Worm (Caenorhabditis elegans) whole organism, L4 larva: Measurements from ENCODE around the gene C43H6.12.
A peak's percentile ranks its signal among the peaks of the same experiment; 100 is the strongest.

Source experiments
- D1046.2 ChIP-seq: fragments of 200-800 bp; sonication (Bioruptor generic); IDR thresholded peaks from 2 replicates; pipeline ENCODE4 v1.3.6; 2022; ENCODE audit warnings: missing genetic modification characterization, missing compliant biosample characterization
- F49E8.2 ChIP-seq: sonication (generic microtip); optimal IDR thresholded peaks from 2 replicates; lab custom pipeline; 2016; ENCODE audit warnings: missing compliant biosample characterization, mild to moderate bottlenecking, missing genetic modification characterization, borderline replicate concordance
- R02D3.7 ChIP-seq: fragments of 150-350 bp; sonication (generic microtip); optimal IDR thresholded peaks from 3 replicates; lab custom pipeline; 2014; ENCODE audit warnings: missing biosample characterization, missing genetic modification characterization
- Y105C5A.15 ChIP-seq: fragments of 200-800 bp; sonication (Bioruptor generic); IDR thresholded peaks from 2 replicates; pipeline ENCODE4 v1.3.6; 2022; ENCODE audit warnings: missing genetic modification characterization, missing compliant biosample characterization
- ZK546.5 ChIP-seq, 2 experiments: sonication (generic microtip); optimal IDR thresholded peaks; 2 replicates each; lab custom pipeline; 2017; ENCODE audit warnings: missing biosample characterization in 2 of 2, missing genetic modification characterization in 2 of 2
- aha-1 ChIP-seq: fragments of 150-350 bp; peaks from one replicate; lab custom pipeline; 2014; ENCODE audit warnings: missing biosample characterization, missing genetic modification characterization
- ama-1 ChIP-seq: fragments of 150-350 bp; optimal IDR thresholded peaks from 2 replicates; lab custom pipeline; 2014; ENCODE audit warnings: inconsistent platforms, mixed read lengths
- attf-4 ChIP-seq: sonication (generic microtip); optimal IDR thresholded peaks from 3 replicates; lab custom pipeline; 2017; ENCODE audit warnings: missing biosample characterization, missing genetic modification characterization
- ceh-32 ChIP-seq: sonication (generic microtip); optimal IDR thresholded peaks from 2 replicates; lab custom pipeline; 2016; ENCODE audit warnings: mild to moderate bottlenecking, missing genetic modification characterization, missing compliant biosample characterization; ENCODE audit not compliant: poor library complexity
- cey-2 ChIP-seq: sonication (generic microtip); optimal IDR thresholded peaks from 3 replicates; lab custom pipeline; 2017; ENCODE audit warnings: missing genetic modification characterization, mild to moderate bottlenecking, missing compliant biosample characterization, antibody characterized with exemption, borderline replicate concordance; ENCODE audit not compliant: insufficient read depth
- daf-12 ChIP-seq: fragments of 150-350 bp; optimal IDR thresholded peaks from 2 replicates; lab custom pipeline; 2014; ENCODE audit warnings: missing biosample characterization, missing genetic modification reagents, missing genetic modification characterization
- daf-16 ChIP-seq, 3 experiments: sonication (generic microtip); optimal IDR thresholded peaks; 2 replicates each; lab custom pipeline; 2016 to 2017; ENCODE audit warnings: missing genetic modification characterization in 3 of 3, missing genetic modification reagents in 3 of 3, mild to moderate bottlenecking in 2 of 3, missing compliant biosample characterization in 2 of 3, missing biosample characterization in 1 of 3, moderate library complexity in 1 of 3
- dmd-6 ChIP-seq: fragments of 200-800 bp; sonication (Bioruptor generic); IDR thresholded peaks from 2 replicates; pipeline ENCODE4 v1.3.6; 2022; ENCODE audit warnings: missing genetic modification reagents, missing genetic modification characterization, missing compliant biosample characterization
- duxl-1 ChIP-seq: sonication (generic microtip); optimal IDR thresholded peaks from 2 replicates; lab custom pipeline; 2016; ENCODE audit warnings: mild to moderate bottlenecking, missing genetic modification characterization, moderate library complexity, missing compliant biosample characterization; ENCODE audit not compliant: poor library complexity
- dve-1 ChIP-seq: sonication (generic microtip); optimal IDR thresholded peaks from 2 replicates; lab custom pipeline; 2017; ENCODE audit warnings: antibody characterized with exemption, mild to moderate bottlenecking, missing genetic modification characterization, missing compliant biosample characterization; ENCODE audit not compliant: insufficient read depth
- egl-43 ChIP-seq: fragments of 200-800 bp; sonication (Bioruptor generic); IDR thresholded peaks from 2 replicates; pipeline ENCODE4 v1.3.6; 2022; ENCODE audit warnings: missing genetic modification reagents, missing genetic modification characterization, missing compliant biosample characterization
- fos-1 ChIP-seq: fragments of 150-350 bp; optimal IDR thresholded peaks from 2 replicates; lab custom pipeline; 2014; ENCODE audit warnings: missing biosample characterization, missing genetic modification characterization
- hlh-11 ChIP-seq: fragments of 200-800 bp; sonication (Bioruptor generic); optimal IDR thresholded peaks from 2 replicates; lab custom pipeline; 2018; ENCODE audit warnings: mild to moderate bottlenecking, missing genetic modification characterization, missing compliant biosample characterization
- hlh-30 ChIP-seq: sonication (generic microtip); optimal IDR thresholded peaks from 2 replicates; lab custom pipeline; 2017; ENCODE audit warnings: antibody characterized with exemption, mild to moderate bottlenecking, missing genetic modification characterization, missing compliant biosample characterization; ENCODE audit not compliant: insufficient read depth
- jun-1 ChIP-seq: fragments of 150-350 bp; optimal IDR thresholded peaks from 2 replicates; lab custom pipeline; 2014; ENCODE audit warnings: missing biosample characterization, missing genetic modification reagents, missing genetic modification characterization
- lim-7 ChIP-seq: fragments of 200-800 bp; sonication (Bioruptor generic); IDR thresholded peaks from 2 replicates; pipeline ENCODE4 v1.3.6; 2022; ENCODE audit warnings: missing genetic modification characterization, missing compliant biosample characterization
- lin-39 ChIP-seq: fragments of 150-350 bp; optimal IDR thresholded peaks from 2 replicates; lab custom pipeline; 2014; ENCODE audit warnings: missing biosample characterization, missing genetic modification reagents, missing genetic modification characterization
- lir-3 ChIP-seq: sonication (generic microtip); optimal IDR thresholded peaks from 2 replicates; lab custom pipeline; 2016; ENCODE audit warnings: mild to moderate bottlenecking, missing genetic modification characterization, missing compliant biosample characterization
- lsy-2 ChIP-seq, 2 experiments: fragments of 150-350 bp in 1 of 2; sonication (generic microtip) in 1 of 2; optimal IDR thresholded peaks; 2 replicates each; lab custom pipeline; 2014 to 2017; ENCODE audit warnings: missing biosample characterization in 2 of 2, missing genetic modification characterization in 2 of 2
- madf-9 ChIP-seq: fragments of 200-800 bp; sonication (Bioruptor generic); conservative IDR thresholded peaks from 2 replicates; pipeline ENCODE4 v1.3.6; 2022; ENCODE audit warnings: missing genetic modification reagents, missing genetic modification characterization, missing compliant biosample characterization
- mxl-3 ChIP-seq: fragments of 200-800 bp; sonication (Bioruptor generic); optimal IDR thresholded peaks from 2 replicates; lab custom pipeline; 2018; ENCODE audit warnings: mild to moderate bottlenecking, missing genetic modification characterization, missing compliant biosample characterization
- nhr-10 ChIP-seq: fragments of 150-350 bp; optimal IDR thresholded peaks from 2 replicates; lab custom pipeline; 2014; ENCODE audit warnings: missing biosample characterization, missing genetic modification characterization
- nhr-25 ChIP-seq: sonication (generic microtip); optimal IDR thresholded peaks from 2 replicates; lab custom pipeline; 2017; ENCODE audit warnings: missing genetic modification characterization, mild to moderate bottlenecking, missing compliant biosample characterization, antibody characterized with exemption, moderate library complexity, borderline replicate concordance; ENCODE audit not compliant: insufficient read depth
- nhr-28 ChIP-seq: fragments of 150-350 bp; optimal IDR thresholded peaks from 2 replicates; lab custom pipeline; 2014; ENCODE audit warnings: missing biosample characterization, missing genetic modification characterization
- nhr-42 ChIP-seq: fragments of 200-800 bp; sonication (Bioruptor generic); IDR thresholded peaks from 2 replicates; pipeline ENCODE4 v1.3.6; 2022; ENCODE audit warnings: missing genetic modification characterization, missing compliant biosample characterization
- nhr-48 ChIP-seq: sonication (generic microtip); optimal IDR thresholded peaks from 2 replicates; lab custom pipeline; 2016; ENCODE audit warnings: mild to moderate bottlenecking, missing genetic modification characterization, missing compliant biosample characterization
- pha-4 ChIP-seq, 2 experiments: fragments of 150-350 bp in 1 of 2; fragments of 200-800 bp in 1 of 2; sonication (Bioruptor generic) in 1 of 2; IDR thresholded peaks in 1 of 2; optimal IDR thresholded peaks in 1 of 2; 2 replicates each; pipeline versions ENCODE4 v1.3.6 to Lab custom; 2014 to 2022; ENCODE audit warnings: missing genetic modification characterization in 2 of 2, missing genetic modification reagents in 2 of 2, missing biosample characterization in 1 of 2, missing compliant biosample characterization in 1 of 2
- php-3 ChIP-seq: fragments of 200-800 bp; sonication (Bioruptor generic); IDR thresholded peaks from 2 replicates; pipeline ENCODE4 v1.3.6; 2022; ENCODE audit warnings: missing genetic modification reagents, missing genetic modification characterization, missing compliant biosample characterization
- snpc-4 ChIP-seq: fragments of 150-350 bp; optimal IDR thresholded peaks from 2 replicates; lab custom pipeline; 2014; ENCODE audit warnings: missing biosample characterization, missing genetic modification characterization
- tra-1 ChIP-seq: fragments of 200-800 bp; sonication (Bioruptor generic); IDR thresholded peaks from 2 replicates; pipeline ENCODE4 v1.3.6; 2022; ENCODE audit warnings: missing genetic modification reagents, missing genetic modification characterization, missing compliant biosample characterization
- unc-39 ChIP-seq: sonication (generic microtip); optimal IDR thresholded peaks from 2 replicates; lab custom pipeline; 2017; ENCODE audit warnings: missing biosample characterization, missing genetic modification characterization
- unc-62 ChIP-seq, 3 experiments: fragments of 150-350 bp in 1 of 3; sonication (generic microtip); optimal IDR thresholded peaks in 2 of 3; peaks in 1 of 3; 1 replicate in 1 of 3; 2 replicates in 2 of 3; lab custom pipeline; 2014 to 2017; ENCODE audit warnings: missing biosample characterization in 3 of 3, missing genetic modification characterization in 3 of 3, missing genetic modification reagents in 3 of 3, missing genotype in 1 of 3
- vab-7 ChIP-seq: fragments of 200-800 bp; sonication (Bioruptor generic); IDR thresholded peaks from 2 replicates; pipeline ENCODE4 v1.3.6; 2022; ENCODE audit warnings: missing genetic modification reagents, missing genetic modification characterization, missing compliant biosample characterization
- zag-1 ChIP-seq: fragments of 150-350 bp; optimal IDR thresholded peaks from 2 replicates; lab custom pipeline; 2014; ENCODE audit warnings: missing biosample characterization, missing genetic modification characterization
- zip-2 ChIP-seq: fragments of 150-350 bp; optimal IDR thresholded peaks from 2 replicates; lab custom pipeline; 2014; ENCODE audit warnings: missing biosample characterization, missing genetic modification characterization
- ztf-7 ChIP-seq: fragments of 150-350 bp; optimal IDR thresholded peaks from 2 replicates; lab custom pipeline; 2014; ENCODE audit warnings: missing biosample characterization, missing genetic modification characterization

Gene C43H6.12

ce11 chrX:2422123-2422522, 12.7 kb downstream of the C43H6.12 start:
- no peak for TF ChIP-seq R02D3.7 (tag; lab: Kevin White, UChicago)
- TF ChIP-seq tra-1 (GFP tag; lab: Robert Waterston, UW): peak; percentile 90
- TF ChIP-seq duxl-1 (tag; lab: Kevin White, UChicago): no peak
- TF ChIP-seq dmd-6 (GFP tag; lab: Robert Waterston, UW): peak; percentile 96
- TF ChIP-seq ama-1 (lab: Kevin White, UChicago): no peak
- no peak for TF ChIP-seq nhr-25 (tag; lab: Kevin White, UChicago)
- no peak for TF ChIP-seq mxl-3 (GFP tag; lab: Kevin White, UChicago)
- no peak for TF ChIP-seq lin-39
- TF ChIP-seq unc-39: no peak
- TF ChIP-seq egl-43 (GFP tag; lab: Robert Waterston, UW): no peak
- no peak for TF ChIP-seq attf-4 (tag; lab: Kevin White, UChicago)
- no peak for TF ChIP-seq nhr-10 (tag; lab: Kevin White, UChicago)
- no peak for TF ChIP-seq fos-1
- no peak for TF ChIP-seq ceh-32 (tag; lab: Kevin White, UChicago)
- TF ChIP-seq zip-2: no peak
- TF ChIP-seq lim-7 (GFP tag; lab: Robert Waterston, UW): no peak
- peak; percentile 60 for TF ChIP-seq nhr-48
- TF ChIP-seq snpc-4 (tag; lab: Kevin White, UChicago): no peak
- no peak for TF ChIP-seq cey-2 (tag; lab: Kevin White, UChicago)
- TF ChIP-seq ztf-7 (tag; lab: Kevin White, UChicago): no peak
- no peak for TF ChIP-seq zag-1 (tag; lab: Kevin White, UChicago)
- TF ChIP-seq nhr-42 (GFP tag; lab: Robert Waterston, UW): no peak
- TF ChIP-seq lsy-2 (tag; optimal IDR thresholded peaks at IDR 0.05; lab: Kevin White, UChicago): no peak
- no peak for TF ChIP-seq madf-9
- TF ChIP-seq vab-7 (GFP tag; lab: Robert Waterston, UW): no peak
- TF ChIP-seq ZK546.5 (tag; optimal IDR thresholded peaks at IDR 0.05; lab: Kevin White, UChicago): no peak
- TF ChIP-seq unc-62 (GFP tag; optimal IDR thresholded peaks at IDR 0.05 in 1 of 2; lab: Kevin White, UChicago): no peak
- TF ChIP-seq unc-62 (tag; optimal IDR thresholded peaks at IDR 0.05; lab: Kevin White, UChicago): no peak
- no peak for TF ChIP-seq jun-1
- peak; percentile 60 for TF ChIP-seq hlh-11 (tag; lab: Kevin White, UChicago)
- peak in 1 of 2 experiments; percentile 38 for TF ChIP-seq daf-16 (GFP tag; optimal IDR thresholded peaks at IDR 0.05; lab: Kevin White, UChicago)
- no peak for TF ChIP-seq daf-16 (tag; optimal IDR thresholded peaks at IDR 0.05; lab: Kevin White, UChicago)
- peak; percentile 11; the same call in 1 of the 2 replicates for TF ChIP-seq php-3 (GFP tag; lab: Robert Waterston, UW)
- TF ChIP-seq lir-3: no peak
- no peak for TF ChIP-seq daf-12 (tag; lab: Kevin White, UChicago)
- peak; percentile 16 for TF ChIP-seq aha-1 (tag; lab: Kevin White, UChicago)
- no peak for TF ChIP-seq F49E8.2 (tag; lab: Kevin White, UChicago)
- TF ChIP-seq Y105C5A.15 (GFP tag; lab: Robert Waterston, UW): no peak
- no peak for TF ChIP-seq dve-1 (tag; lab: Kevin White, UChicago)

ce11 chrX:2425284-2425683, 15.9 kb downstream of the C43H6.12 start:
- peak; percentile 32 for TF ChIP-seq dmd-6 (GFP tag; lab: Robert Waterston, UW)
- TF ChIP-seq unc-62 (GFP tag; optimal IDR thresholded peaks at IDR 0.05 in 1 of 2; lab: Kevin White, UChicago): peak in 1 of 2 experiments; percentile 92
- no peak for TF ChIP-seq unc-62 (tag; optimal IDR thresholded peaks at IDR 0.05; lab: Kevin White, UChicago)
- no peak for TF ChIP-seq D1046.2 (GFP tag; lab: Robert Waterston, UW)
- TF ChIP-seq nhr-28 (tag; lab: Kevin White, UChicago): peak; percentile 2
- TF ChIP-seq pha-4 (GFP tag; IDR thresholded peaks at IDR 0.05; lab: Robert Waterston, UW): no peak
- TF ChIP-seq pha-4 (tag; optimal IDR thresholded peaks at IDR 0.05; lab: Kevin White, UChicago): no peak
- peak; percentile 6 for TF ChIP-seq hlh-30 (tag; lab: Kevin White, UChicago)
- TF ChIP-seq, all 104 proteins: peak for 4
